Fruit fly (Drosophila melanogaster) whole organism, embryonic: ENCODE results near the gene CG2247.

Experiments
- Asciz ChIP-seq: fragments of 200-800 bp; sonication (Bioruptor generic); optimal IDR thresholded peaks from 2 replicates; lab custom pipeline; 2017; ENCODE audit warnings: missing biosample characterization, mild to moderate bottlenecking, missing genetic modification characterization, missing genetic modification reagents
- Atf-2 ChIP-seq: fragments of 200-800 bp; sonication (Bioruptor generic); optimal IDR thresholded peaks from 2 replicates; lab custom pipeline; 2016; ENCODE audit warnings: missing biosample characterization, missing genetic modification characterization
- Bgb ChIP-seq: fragments of 200-800 bp; sonication (Bioruptor generic); IDR thresholded peaks from 2 replicates; pipeline ENCODE4 v1.3.6; 2022; ENCODE audit warnings: missing biosample characterization, missing genetic modification characterization; ENCODE audit not compliant: partially characterized antibody
- Blimp-1 ChIP-seq: fragments of 200-800 bp; sonication (Bioruptor generic); optimal IDR thresholded peaks from 3 replicates; lab custom pipeline; 2018; ENCODE audit warnings: missing biosample characterization, missing genetic modification characterization, mild to moderate bottlenecking, moderate library complexity, missing genetic modification reagents
- Bteb2 ChIP-seq: fragments of 200-800 bp; sonication (Bioruptor generic); optimal IDR thresholded peaks from 2 replicates; lab custom pipeline; 2016; ENCODE audit warnings: missing biosample characterization, missing genetic modification characterization
- CG10366 ChIP-seq: fragments of 200-800 bp; sonication (Bioruptor generic); IDR thresholded peaks from 2 replicates; pipeline ENCODE4 v1.3.6; 2022; ENCODE audit warnings: missing biosample characterization, missing genetic modification characterization
- CG12769 ChIP-seq: fragments of 200-800 bp; sonication (Bioruptor generic); optimal IDR thresholded peaks from 2 replicates; lab custom pipeline; 2019; ENCODE audit warnings: missing biosample characterization, mild to moderate bottlenecking, missing genetic modification characterization, moderate library complexity
- CG13624 ChIP-seq: fragments of 200-800 bp; sonication (Bioruptor generic); optimal IDR thresholded peaks from 2 replicates; lab custom pipeline; 2016; ENCODE audit warnings: missing biosample characterization, missing genetic modification characterization
- CG13894 ChIP-seq: fragments of 200-800 bp; sonication (Bioruptor generic); optimal IDR thresholded peaks from 3 replicates; lab custom pipeline; 2018; ENCODE audit warnings: missing biosample characterization, mild to moderate bottlenecking, missing genetic modification characterization, moderate library complexity
- CG14441 ChIP-seq: fragments of 200-800 bp; sonication (Bioruptor generic); IDR thresholded peaks from 2 replicates; pipeline ENCODE4 v1.3.6; 2022; ENCODE audit warnings: missing biosample characterization, missing genetic modification characterization
- CG17612 ChIP-seq: fragments of 200-800 bp; sonication (Bioruptor generic); IDR thresholded peaks from 2 replicates; pipeline ENCODE4 v1.3.6; 2022; ENCODE audit warnings: missing biosample characterization, missing genetic modification characterization
- CG1792 ChIP-seq: fragments of 200-800 bp; sonication (Bioruptor generic); optimal IDR thresholded peaks from 2 replicates; lab custom pipeline; 2016; ENCODE audit warnings: missing biosample characterization, missing genetic modification characterization
- CG18764 ChIP-seq: fragments of 200-800 bp; sonication (Bioruptor generic); optimal IDR thresholded peaks from 3 replicates; lab custom pipeline; 2016; ENCODE audit warnings: missing biosample characterization, missing genetic modification characterization
- CG32772 ChIP-seq: fragments of 200-800 bp; sonication (Bioruptor generic); IDR thresholded peaks from 2 replicates; pipeline ENCODE4 v1.3.6; 2022; ENCODE audit warnings: missing biosample characterization, missing genetic modification characterization
- CG34224 ChIP-seq: fragments of 200-800 bp; sonication (Bioruptor generic); IDR thresholded peaks from 3 replicates; pipeline ENCODE4 v1.3.6; 2022; ENCODE audit warnings: missing biosample characterization, missing genetic modification characterization; ENCODE audit not compliant: partially characterized antibody
- CG6683 ChIP-seq: fragments of 200-800 bp; sonication (Bioruptor generic); optimal IDR thresholded peaks from 2 replicates; lab custom pipeline; 2017; ENCODE audit warnings: missing biosample characterization, mild to moderate bottlenecking, missing genetic modification characterization, missing genetic modification reagents
- CG6689 ChIP-seq: fragments of 200-800 bp; sonication (Bioruptor generic); IDR thresholded peaks from 2 replicates; pipeline ENCODE4 v1.3.6; 2022; ENCODE audit warnings: missing biosample characterization, missing genetic modification characterization
- CG8290 ChIP-seq, 3 experiments: fragments of 200-800 bp; sonication (Bioruptor generic); optimal IDR thresholded peaks; 2 replicates each; lab custom pipeline; 2016 to 2019; ENCODE audit warnings: missing biosample characterization in 3 of 3, missing genetic modification characterization in 3 of 3, mild to moderate bottlenecking in 2 of 3, moderate library complexity in 1 of 3
- E2f2 ChIP-seq: fragments of 200-800 bp; sonication (Bioruptor generic); IDR thresholded peaks from 2 replicates; pipeline ENCODE4 v1.3.6; 2022; ENCODE audit warnings: missing biosample characterization, missing genetic modification characterization
- H2.0 ChIP-seq: fragments of 200-800 bp; sonication (Bioruptor generic); IDR thresholded peaks from 2 replicates; pipeline ENCODE4 v1.3.6; 2022; ENCODE audit warnings: missing biosample characterization, missing genetic modification characterization
- Hmr ChIP-seq: fragments of 200-800 bp; sonication (Bioruptor generic); optimal IDR thresholded peaks from 3 replicates; lab custom pipeline; 2017; ENCODE audit warnings: mild to moderate bottlenecking, missing biosample characterization, missing genetic modification reagents, missing genetic modification characterization
- Hr3 ChIP-seq: fragments of 200-800 bp; sonication (Bioruptor generic); optimal IDR thresholded peaks from 3 replicates; lab custom pipeline; 2016; ENCODE audit warnings: missing biosample characterization, missing genetic modification characterization
- Hsf ChIP-seq: fragments of 200-800 bp; sonication (Bioruptor generic); optimal IDR thresholded peaks from 3 replicates; lab custom pipeline; 2016; ENCODE audit warnings: missing biosample characterization, missing genetic modification characterization
- Lpt ChIP-seq: fragments of >200 bp; optimal IDR thresholded peaks from 2 replicates; lab custom pipeline; 2018; ENCODE audit warnings: missing biosample characterization, missing genetic modification characterization
- Myb ChIP-seq: fragments of 200-800 bp; sonication (Bioruptor generic); optimal IDR thresholded peaks from 2 replicates; lab custom pipeline; 2016; ENCODE audit warnings: missing biosample characterization, missing genetic modification characterization
- NK7.1 ChIP-seq: fragments of 200-800 bp; sonication (Bioruptor generic); optimal IDR thresholded peaks from 3 replicates; lab custom pipeline; 2016; ENCODE audit warnings: missing biosample characterization, missing genetic modification characterization
- Nf-YA ChIP-seq: fragments of 200-800 bp; sonication (Bioruptor generic); IDR thresholded peaks from 2 replicates; pipeline ENCODE4 v1.3.6; 2022; ENCODE audit warnings: missing biosample characterization, missing genetic modification characterization
- PHDP ChIP-seq: fragments of 200-800 bp; sonication (Bioruptor generic); optimal IDR thresholded peaks from 3 replicates; lab custom pipeline; 2018; ENCODE audit warnings: missing biosample characterization, mild to moderate bottlenecking, missing genetic modification characterization, moderate library complexity
- Usf ChIP-seq: fragments of 200-800 bp; sonication (Bioruptor generic); optimal IDR thresholded peaks from 2 replicates; lab custom pipeline; 2017; ENCODE audit warnings: missing genotype, missing biosample characterization, missing genetic modification characterization
- ash1 ChIP-seq: fragments of 200-800 bp; sonication (Bioruptor generic); optimal IDR thresholded peaks from 2 replicates; lab custom pipeline; 2018; ENCODE audit warnings: missing biosample characterization, mild to moderate bottlenecking, missing genetic modification characterization
- az2 ChIP-seq: fragments of 200-800 bp; sonication (Bioruptor generic); optimal IDR thresholded peaks from 3 replicates; lab custom pipeline; 2016; ENCODE audit warnings: missing biosample characterization, missing genetic modification characterization
- bsh ChIP-seq, 2 experiments: fragments of 200-800 bp; sonication (Bioruptor generic); optimal IDR thresholded peaks; 2 replicates each; lab custom pipeline; 2017 to 2018; ENCODE audit warnings: mild to moderate bottlenecking in 2 of 2, missing biosample characterization in 2 of 2, missing genetic modification characterization in 2 of 2, moderate library complexity in 1 of 2
- btn ChIP-seq: fragments of 200-800 bp; sonication (Bioruptor generic); optimal IDR thresholded peaks from 2 replicates; lab custom pipeline; 2016; ENCODE audit warnings: missing biosample characterization, missing genetic modification characterization
- crol ChIP-seq: fragments of 200-800 bp; sonication (Bioruptor generic); IDR thresholded peaks from 2 replicates; pipeline ENCODE4 v1.3.6; 2022; ENCODE audit warnings: missing biosample characterization, missing genetic modification characterization
- dimm ChIP-seq: fragments of 200-800 bp; sonication (Bioruptor generic); IDR thresholded peaks from 2 replicates; pipeline ENCODE4 v1.3.6; 2022; ENCODE audit warnings: missing biosample characterization, missing genetic modification characterization
- disco-r ChIP-seq: fragments of 200-800 bp; sonication (Bioruptor generic); optimal IDR thresholded peaks from 2 replicates; lab custom pipeline; 2016; ENCODE audit warnings: missing biosample characterization, missing genetic modification characterization
- ems ChIP-seq: fragments of 200-800 bp; sonication (Bioruptor generic); optimal IDR thresholded peaks from 3 replicates; lab custom pipeline; 2016; ENCODE audit warnings: missing biosample characterization, missing genetic modification characterization
- en ChIP-seq: fragments of 200-800 bp; sonication (Bioruptor generic); optimal IDR thresholded peaks from 2 replicates; lab custom pipeline; 2016; ENCODE audit warnings: missing biosample characterization, missing genetic modification characterization
- knrl ChIP-seq: fragments of 200-800 bp; sonication (Bioruptor generic); IDR thresholded peaks from 3 replicates; pipeline ENCODE4 v1.3.6; 2022; ENCODE audit warnings: missing biosample characterization, missing genetic modification characterization; ENCODE audit not compliant: partially characterized antibody
- lbe ChIP-seq: fragments of 200-800 bp; sonication (Bioruptor generic); optimal IDR thresholded peaks from 2 replicates; lab custom pipeline; 2016; ENCODE audit warnings: missing biosample characterization, mild to moderate bottlenecking, missing genetic modification characterization
- lmd ChIP-seq: fragments of 200-800 bp; sonication (Bioruptor generic); IDR thresholded peaks from 2 replicates; pipeline ENCODE4 v1.3.6; 2022; ENCODE audit warnings: missing biosample characterization, missing genetic modification characterization
- lola ChIP-seq, 3 experiments: fragments of >200 bp in 2 of 3; fragments of 200-800 bp in 1 of 3; sonication (Bioruptor generic) in 1 of 3; optimal IDR thresholded peaks; 2 replicates each; lab custom pipeline; 2017 to 2019; ENCODE audit warnings: missing biosample characterization in 3 of 3, missing genetic modification characterization in 3 of 3, mild to moderate bottlenecking in 1 of 3, moderate library complexity in 1 of 3
- pb ChIP-seq: fragments of 200-800 bp; sonication (Bioruptor generic); optimal IDR thresholded peaks from 3 replicates; lab custom pipeline; 2016; ENCODE audit warnings: missing biosample characterization, missing genetic modification characterization
- pum ChIP-seq: fragments of 200-800 bp; sonication (Bioruptor generic); optimal IDR thresholded peaks from 2 replicates; lab custom pipeline; 2016; ENCODE audit warnings: missing biosample characterization, missing genetic modification characterization
- tna ChIP-seq: fragments of 200-800 bp; sonication (Bioruptor generic); IDR thresholded peaks from 2 replicates; pipeline ENCODE4 v1.3.6; 2022; ENCODE audit warnings: missing biosample characterization, missing genetic modification characterization; ENCODE audit not compliant: partially characterized antibody
- twi ChIP-seq: fragments of 200-800 bp; optimal IDR thresholded peaks from 2 replicates; lab custom pipeline; 2019; ENCODE audit warnings: missing biosample characterization, mild to moderate bottlenecking, missing genetic modification characterization, moderate library complexity
- unc-4 ChIP-seq: fragments of 200-800 bp; sonication (Bioruptor generic); IDR thresholded peaks from 2 replicates; pipeline ENCODE4 v1.3.6; 2022; ENCODE audit warnings: missing biosample characterization, missing genetic modification characterization; ENCODE audit not compliant: partially characterized antibody
- usp ChIP-seq: fragments of >200 bp; optimal IDR thresholded peaks from 2 replicates; lab custom pipeline; 2017; ENCODE audit warnings: missing biosample characterization, missing genetic modification characterization

Gene CG2247

DNA sequence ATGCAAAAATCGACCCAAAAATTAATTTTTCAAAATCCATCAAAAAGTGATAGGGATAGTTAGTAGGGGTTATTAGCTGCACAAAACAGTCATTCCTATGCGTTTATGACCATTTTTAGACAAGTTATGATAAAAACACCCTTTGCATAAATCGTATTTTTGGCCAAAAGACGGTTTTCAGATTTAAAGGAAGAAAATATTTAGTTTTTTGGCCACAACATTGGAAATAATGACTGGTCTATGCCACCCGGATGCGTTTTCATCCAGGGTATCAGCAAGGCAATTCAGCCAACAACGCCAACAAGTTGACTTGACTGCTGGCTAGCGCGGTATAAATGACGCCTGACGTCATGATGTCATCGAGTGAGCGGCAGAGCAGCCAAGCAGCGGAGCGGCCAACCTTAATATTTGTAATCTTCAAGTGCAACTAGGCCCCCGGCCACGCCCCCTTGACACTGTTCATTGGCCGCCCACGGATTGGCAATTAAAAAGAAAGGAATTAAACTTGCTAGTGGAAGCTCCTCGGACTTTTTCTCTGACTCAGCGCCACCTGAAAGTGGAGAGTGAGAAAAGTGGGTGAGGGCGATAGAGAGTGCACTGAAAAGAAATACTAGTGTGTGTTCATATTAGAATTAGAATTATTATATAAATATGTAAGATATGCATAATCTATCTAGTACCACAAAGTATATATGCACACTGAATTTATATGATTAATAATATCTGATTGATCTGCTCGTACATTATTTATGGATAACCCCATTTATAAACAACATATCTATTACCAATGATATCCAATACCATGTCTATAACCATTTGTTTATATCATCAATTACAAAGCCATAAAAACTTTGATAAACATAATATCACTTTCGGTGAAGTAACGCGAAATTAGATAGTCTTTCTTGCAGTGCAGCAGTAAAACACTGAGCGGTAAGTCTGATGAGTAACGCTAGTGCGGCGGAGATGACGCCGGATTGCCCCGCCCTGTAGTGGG lies 51.4 kb downstream of the CG2247 start (continued):
- TF ChIP-seq Blimp-1 (peak; percentile 76), CG8290 (GFP tag; optimal IDR thresholded peaks at IDR 0.05; lab: Kevin White, UChicago) (no peak), CG8290 (tag; optimal IDR thresholded peaks at IDR 0.05; lab: Kevin White, UChicago) (peak in 1 of 2 experiments; percentile 62), CG6689 (GFP tag; lab: Robert Waterston, UW) (peak; percentile 52; the same call in 1 of the 2 replicates), en (no peak), bsh (GFP tag; optimal IDR thresholded peaks at IDR 0.05; lab: Kevin White, UChicago) (peak; percentile 63 to 74), E2f2 (GFP tag; lab: Robert Waterston, UW) (peak; percentile 44; the same call in 1 of the 2 replicates), Atf-2 (no peak), Lpt (GFP tag; lab: Kevin White, UChicago) (no peak), ash1 (no peak), usp (GFP tag; lab: Kevin White, UChicago) (no peak), CG13624 (GFP tag; lab: Kevin White, UChicago) (peak; percentile 27), ems (GFP tag; lab: Kevin White, UChicago) (peak; percentile 16), CG18764 (GFP tag; lab: Kevin White, UChicago) (peak; percentile 23), az2 (peak; percentile 77), Asciz (GFP tag; lab: Kevin White, UChicago) (peak; percentile 81), NK7.1 (no peak), unc-4 (no peak), knrl (no peak), lola (GFP tag; optimal IDR thresholded peaks at IDR 0.05; lab: Kevin White, UChicago) (peak in 1 of 3 experiments; percentile 64), Bteb2 (GFP tag; lab: Kevin White, UChicago) (peak; percentile 41), crol (GFP tag; lab: Robert Waterston, UW) (no peak), PHDP (tag; lab: Kevin White, UChicago) (peak; percentile 87), Hr3 (GFP tag; lab: Kevin White, UChicago) (peak; percentile 78), dimm (GFP tag; lab: Robert Waterston, UW) (no peak), Nf-YA (no peak), Bgb (GFP tag; lab: Robert Waterston, UW) (no peak), CG10366 (GFP tag; lab: Robert Waterston, UW) (peak; percentile 59), CG32772 (GFP tag; lab: Robert Waterston, UW) (peak; percentile 56), lmd (peak; percentile 75), lbe (GFP tag; lab: Kevin White, UChicago) (no peak), Usf (GFP tag; lab: Kevin White, UChicago) (peak; percentile 42), CG14441 (GFP tag; lab: Robert Waterston, UW) (peak; percentile 36), CG1792 (GFP tag; lab: Kevin White, UChicago) (no peak), Hmr (GFP tag; lab: Kevin White, UChicago) (peak; percentile 88), Myb (peak; percentile 20), H2.0 (GFP tag; lab: Robert Waterston, UW) (peak; percentile 58; the same call in 1 of the 2 replicates), CG17612 (GFP tag; lab: Robert Waterston, UW) (no peak), btn (no peak), twi (tag; lab: Kevin White, UChicago) (peak; percentile 58), CG34224 (GFP tag; lab: Robert Waterston, UW) (no peak), tna (GFP tag; lab: Robert Waterston, UW) (no peak), CG13894 (tag; lab: Kevin White, UChicago) (peak; percentile 70), disco-r (no peak), pb (no peak), CG12769 (no peak), Hsf (GFP tag; lab: Kevin White, UChicago) (peak; percentile 41), CG6683 (GFP tag; lab: Kevin White, UChicago) (peak; percentile 80), pum (GFP tag; lab: Kevin White, UChicago) (no peak)
